Fruit fly (Drosophila melanogaster) whole organism, prepupa: ENCODE measurements around the gene CG18258.

Source experiments
- Blimp-1 ChIP-seq: fragments of 200-800 bp; sonication (Bioruptor generic); optimal IDR thresholded peaks from 3 replicates; lab custom pipeline; 2017; ENCODE audit warnings: missing biosample characterization, missing genetic modification characterization, mild to moderate bottlenecking, moderate library complexity, missing genetic modification reagents
- CG10669 ChIP-seq: fragments of 200-800 bp; sonication (Bioruptor generic); optimal IDR thresholded peaks from 3 replicates; lab custom pipeline; 2018; ENCODE audit warnings: missing biosample characterization, mild to moderate bottlenecking, missing genetic modification characterization, moderate library complexity
- CG11294 ChIP-seq: fragments of 200-800 bp; sonication (Bioruptor generic); IDR thresholded peaks from 2 replicates; pipeline ENCODE4 v1.3.6; 2022; ENCODE audit warnings: missing biosample characterization, missing genetic modification characterization
- CG11902 ChIP-seq: fragments of 200-800 bp; sonication (Bioruptor generic); optimal IDR thresholded peaks from 3 replicates; lab custom pipeline; 2016; ENCODE audit warnings: missing biosample characterization, missing genetic modification characterization
- CG15336 ChIP-seq: fragments of 200-800 bp; sonication (Bioruptor generic); IDR thresholded peaks from 2 replicates; pipeline ENCODE4 v1.3.6; 2022; ENCODE audit warnings: missing biosample characterization, missing genetic modification characterization
- CG3032 ChIP-seq: fragments of 200-800 bp; optimal IDR thresholded peaks from 2 replicates; lab custom pipeline; 2019; ENCODE audit warnings: missing biosample characterization, mild to moderate bottlenecking, missing genetic modification characterization, moderate library complexity
- CG31627 ChIP-seq: fragments of 200-800 bp; sonication (Bioruptor generic); optimal IDR thresholded peaks from 3 replicates; lab custom pipeline; 2016; ENCODE audit warnings: missing biosample characterization, missing genetic modification characterization
- CG32006 ChIP-seq: fragments of 200-800 bp; sonication (Bioruptor generic); optimal IDR thresholded peaks from 3 replicates; lab custom pipeline; 2017; ENCODE audit warnings: missing biosample characterization, mild to moderate bottlenecking, missing genetic modification characterization
- CG34406 ChIP-seq: fragments of 200-800 bp; sonication (Bioruptor generic); optimal IDR thresholded peaks from 3 replicates; lab custom pipeline; 2016; ENCODE audit warnings: missing biosample characterization, missing genetic modification characterization
- CG4318 ChIP-seq: fragments of 200-800 bp; sonication (Bioruptor generic); optimal IDR thresholded peaks from 3 replicates; lab custom pipeline; 2017; ENCODE audit warnings: missing biosample characterization, mild to moderate bottlenecking, missing genetic modification characterization
- CG6163 ChIP-seq: fragments of 200-800 bp; sonication (Bioruptor generic); IDR thresholded peaks from 3 replicates; pipeline ENCODE4 v1.3.6; 2022; ENCODE audit warnings: missing biosample characterization, missing genetic modification characterization
- CG6276 ChIP-seq: fragments of 200-800 bp; sonication (Bioruptor generic); optimal IDR thresholded peaks from 2 replicates; lab custom pipeline; 2017; ENCODE audit warnings: missing biosample characterization, mild to moderate bottlenecking, missing genetic modification characterization
- CG6808 ChIP-seq: fragments of 200-800 bp; sonication (Bioruptor generic); optimal IDR thresholded peaks from 3 replicates; lab custom pipeline; 2017; ENCODE audit warnings: missing biosample characterization, missing genetic modification characterization, mild to moderate bottlenecking, moderate library complexity, missing genetic modification reagents
- CG6854 ChIP-seq: fragments of 200-800 bp; sonication (Bioruptor generic); optimal IDR thresholded peaks from 2 replicates; lab custom pipeline; 2017; ENCODE audit warnings: missing biosample characterization, mild to moderate bottlenecking, missing genetic modification characterization
- CG7368 ChIP-seq: fragments of 200-800 bp; sonication (Bioruptor generic); optimal IDR thresholded peaks from 3 replicates; lab custom pipeline; 2016; ENCODE audit warnings: missing biosample characterization, missing genetic modification characterization
- CG8119 ChIP-seq: fragments of 200-800 bp; sonication (Bioruptor generic); IDR thresholded peaks from 3 replicates; pipeline ENCODE4 v1.3.6; 2022; ENCODE audit warnings: missing biosample characterization, missing genetic modification characterization
- CG8319 ChIP-seq: fragments of 200-800 bp; sonication (Bioruptor generic); optimal IDR thresholded peaks from 3 replicates; lab custom pipeline; 2016; ENCODE audit warnings: missing biosample characterization, missing genetic modification characterization
- Eip75B ChIP-seq: fragments of 200-800 bp; sonication (Bioruptor generic); optimal IDR thresholded peaks from 3 replicates; lab custom pipeline; 2016; ENCODE audit warnings: missing biosample characterization, missing genetic modification characterization
- Eip78C ChIP-seq: fragments of 200-800 bp; sonication (Bioruptor generic); peaks from one replicate; lab custom pipeline; 2016; ENCODE audit warnings: missing biosample characterization, missing genetic modification characterization
- Eip93F ChIP-seq: fragments of 200-800 bp; sonication (Bioruptor generic); optimal IDR thresholded peaks from 2 replicates; lab custom pipeline; 2016; ENCODE audit warnings: missing biosample characterization, mild to moderate bottlenecking, missing genetic modification characterization
- Gug ChIP-seq: fragments of 200-800 bp; sonication (Bioruptor generic); IDR thresholded peaks from 2 replicates; pipeline ENCODE4 v1.3.6; 2022; ENCODE audit warnings: missing biosample characterization, missing genetic modification characterization
- Hr38 ChIP-seq: sonication (Bioruptor generic); optimal IDR thresholded peaks from 2 replicates; lab custom pipeline; 2016; ENCODE audit warnings: missing biosample characterization, missing genetic modification characterization
- Hr39 ChIP-seq: fragments of 200-800 bp; sonication (Bioruptor generic); optimal IDR thresholded peaks from 2 replicates; lab custom pipeline; 2016; ENCODE audit warnings: missing biosample characterization, missing genetic modification characterization
- Hr4 ChIP-seq: fragments of 200-800 bp; sonication (Bioruptor generic); optimal IDR thresholded peaks from 3 replicates; lab custom pipeline; 2016; ENCODE audit warnings: missing biosample characterization, missing genetic modification characterization
- Lpt ChIP-seq: fragments of 200-800 bp; sonication (Bioruptor generic); optimal IDR thresholded peaks from 3 replicates; lab custom pipeline; 2016; ENCODE audit warnings: missing biosample characterization, missing genetic modification characterization
- Met ChIP-seq: fragments of 200-800 bp; sonication (Bioruptor generic); optimal IDR thresholded peaks from 3 replicates; lab custom pipeline; 2016; ENCODE audit warnings: missing biosample characterization, missing genetic modification characterization
- Smox ChIP-seq: fragments of 200-800 bp; sonication (Bioruptor generic); optimal IDR thresholded peaks from 3 replicates; lab custom pipeline; 2016; ENCODE audit warnings: missing biosample characterization, missing genetic modification characterization
- Sox102F ChIP-seq: fragments of 200-800 bp; sonication (Bioruptor generic); optimal IDR thresholded peaks from 2 replicates; lab custom pipeline; 2016; ENCODE audit warnings: missing biosample characterization, mild to moderate bottlenecking, missing genetic modification characterization
- Sox15 ChIP-seq: fragments of 200-800 bp; sonication (Bioruptor generic); optimal IDR thresholded peaks from 3 replicates; lab custom pipeline; 2016; ENCODE audit warnings: missing biosample characterization, missing genetic modification characterization
- acj6 ChIP-seq: fragments of 200-800 bp; sonication (Bioruptor generic); optimal IDR thresholded peaks from 3 replicates; lab custom pipeline; 2016; ENCODE audit warnings: missing biosample characterization, missing genetic modification characterization
- cyc ChIP-seq: fragments of 200-800 bp; sonication (Bioruptor generic); optimal IDR thresholded peaks from 3 replicates; lab custom pipeline; 2016; ENCODE audit warnings: missing biosample characterization, missing genetic modification characterization
- dsx ChIP-seq: fragments of 200-800 bp; optimal IDR thresholded peaks from 3 replicates; lab custom pipeline; 2019; ENCODE audit warnings: missing biosample characterization, mild to moderate bottlenecking, missing genetic modification characterization, moderate library complexity; ENCODE audit not compliant: poor library complexity, severe bottlenecking
- esn ChIP-seq: fragments of 200-800 bp; sonication (Bioruptor generic); optimal IDR thresholded peaks from 2 replicates; lab custom pipeline; 2016; ENCODE audit warnings: missing biosample characterization, mild to moderate bottlenecking, missing genetic modification characterization, moderate library complexity
- fd59A ChIP-seq: fragments of 200-800 bp; sonication (Bioruptor generic); optimal IDR thresholded peaks from 2 replicates; lab custom pipeline; 2017; ENCODE audit warnings: missing biosample characterization, mild to moderate bottlenecking, missing genetic modification characterization, missing genetic modification reagents
- fkh ChIP-seq: fragments of 200-800 bp; sonication (Bioruptor generic); optimal IDR thresholded peaks from 3 replicates; lab custom pipeline; 2017; ENCODE audit warnings: missing biosample characterization, mild to moderate bottlenecking, missing genetic modification characterization, moderate library complexity
- lz ChIP-seq: fragments of 200-800 bp; sonication (Bioruptor generic); optimal IDR thresholded peaks from 3 replicates; lab custom pipeline; 2016; ENCODE audit warnings: missing biosample characterization, missing genetic modification characterization
- net ChIP-seq: fragments of 200-800 bp; sonication (Bioruptor generic); optimal IDR thresholded peaks from 3 replicates; lab custom pipeline; 2016; ENCODE audit warnings: missing biosample characterization, missing genetic modification characterization
- salr ChIP-seq, 2 experiments: fragments of 200-800 bp; sonication (Bioruptor generic); optimal IDR thresholded peaks; 3 replicates each; lab custom pipeline; 2016 to 2018; ENCODE audit warnings: missing biosample characterization in 2 of 2, missing genetic modification characterization in 2 of 2, mild to moderate bottlenecking in 1 of 2
- spab ChIP-seq: fragments of 200-800 bp; sonication (Bioruptor generic); optimal IDR thresholded peaks from 2 replicates; lab custom pipeline; 2017; ENCODE audit warnings: missing biosample characterization, mild to moderate bottlenecking, missing genetic modification characterization, missing genetic modification reagents
- ss ChIP-seq, 2 experiments: fragments of 200-800 bp; sonication (Bioruptor generic); optimal IDR thresholded peaks; 2 replicates in 1 of 2; 3 replicates in 1 of 2; lab custom pipeline; 2017 to 2018; ENCODE audit warnings: mild to moderate bottlenecking in 2 of 2, missing biosample characterization in 2 of 2, missing genetic modification characterization in 2 of 2, moderate library complexity in 1 of 2
- svp ChIP-seq: fragments of 200-800 bp; sonication (Bioruptor generic); peaks from one replicate; lab custom pipeline; 2016; ENCODE audit warnings: missing biosample characterization, missing genetic modification characterization
- topi ChIP-seq: fragments of 200-800 bp; sonication (Bioruptor generic); optimal IDR thresholded peaks from 3 replicates; lab custom pipeline; 2016; ENCODE audit warnings: missing biosample characterization, missing genetic modification characterization
- vri ChIP-seq: fragments of 200-800 bp; sonication (Bioruptor generic); optimal IDR thresholded peaks from 3 replicates; lab custom pipeline; 2016; ENCODE audit warnings: missing biosample characterization, mild to moderate bottlenecking, missing genetic modification characterization

CG18258 gene

dm6 chrX:17212007-17212406 is at the start of gene CG18258:
TSS of gene CG18258 (plus strand) at chrX:17212307.
- TF ChIP-seq fkh (GFP tag; lab: Kevin White, UChicago): no peak

dm6 chrX:17162446-17163013 is 49.6 kb upstream of the CG18258 start:
- TF ChIP-seq CG15336 (no peak), svp (GFP tag; lab: Kevin White, UChicago) (peak; percentile 61), Eip93F (GFP tag; lab: Kevin White, UChicago) (no peak), Met (GFP tag; lab: Kevin White, UChicago) (no peak), Eip75B (no peak), CG10669 (GFP tag; lab: Kevin White, UChicago) (no peak), Gug (GFP tag; lab: Robert Waterston, UW) (no peak), Sox15 (GFP tag; lab: Kevin White, UChicago) (no peak)

dm6 chrX:17167304-17167703 is 44.8 kb upstream of the CG18258 start:
- TF ChIP-seq CG6854 (no peak), dsx (GFP tag; lab: Kevin White, UChicago) (no peak), CG8119 (GFP tag; lab: Robert Waterston, UW) (no peak), ss (GFP tag; optimal IDR thresholded peaks at IDR 0.05; lab: Kevin White, UChicago) (no peak), Blimp-1 (GFP tag; lab: Kevin White, UChicago) (no peak), CG3032 (no peak)
- TF ChIP-seq, all 60 proteins: peak for 0

- peak; percentile 74 for TF ChIP-seq Eip78C (GFP tag; lab: Kevin White, UChicago)
- TF ChIP-seq fd59A (GFP tag; lab: Kevin White, UChicago): no peak
- TF ChIP-seq svp (GFP tag; lab: Kevin White, UChicago): no peak
- peak; percentile 73 for TF ChIP-seq CG6808
- peak; percentile 65 for TF ChIP-seq CG10669 (GFP tag; lab: Kevin White, UChicago)
- peak; percentile 41 for TF ChIP-seq CG6854
- peak; percentile 5 to 51 for TF ChIP-seq salr (GFP tag; optimal IDR thresholded peaks at IDR 0.05; lab: Kevin White, UChicago)
- TF ChIP-seq Eip75B: peak; percentile 34
- TF ChIP-seq lz (GFP tag; lab: Kevin White, UChicago): peak; percentile 27
- no peak for TF ChIP-seq Eip93F (GFP tag; lab: Kevin White, UChicago)
- peak; percentile 84 for TF ChIP-seq CG32006 (GFP tag; lab: Kevin White, UChicago)
- peak; percentile 57 for TF ChIP-seq CG11294 (GFP tag; lab: Robert Waterston, UW)
- peak; percentile 8 for TF ChIP-seq CG8319 (GFP tag; lab: Kevin White, UChicago)
- TF ChIP-seq acj6: peak; percentile 40
- peak; percentile 4 for TF ChIP-seq Blimp-1 (GFP tag; lab: Kevin White, UChicago)
- no peak for TF ChIP-seq cyc
- TF ChIP-seq CG8119 (GFP tag; lab: Robert Waterston, UW): peak; percentile 86
- TF ChIP-seq CG15336: peak; percentile 89
- peak; percentile 18 for TF ChIP-seq vri (GFP tag; lab: Kevin White, UChicago)
- TF ChIP-seq Hr39 (GFP tag; lab: Kevin White, UChicago): no peak
- peak; percentile 16 for TF ChIP-seq CG11902
- peak; percentile 25 for TF ChIP-seq CG7368 (GFP tag; lab: Kevin White, UChicago)
- TF ChIP-seq net (GFP tag; lab: Kevin White, UChicago): peak; percentile 43
- TF ChIP-seq CG4318 (GFP tag; lab: Kevin White, UChicago): peak; percentile 57
- TF ChIP-seq topi (GFP tag; lab: Kevin White, UChicago): no peak
- peak; percentile 84 for TF ChIP-seq CG6276 (GFP tag; lab: Kevin White, UChicago)
- TF ChIP-seq CG31627 (GFP tag; lab: Kevin White, UChicago): no peak
- peak; percentile 52 for TF ChIP-seq esn (GFP tag; lab: Kevin White, UChicago)
- TF ChIP-seq spab (GFP tag; lab: Kevin White, UChicago): peak; percentile 49
- peak; percentile 50 for TF ChIP-seq Hr4 (GFP tag; lab: Kevin White, UChicago)
- TF ChIP-seq CG6163: peak; percentile 79
- TF ChIP-seq Met (GFP tag; lab: Kevin White, UChicago): peak; percentile 37
- TF ChIP-seq Hr38: no peak
- TF ChIP-seq dsx (GFP tag; lab: Kevin White, UChicago): peak; percentile 68
- no peak for TF ChIP-seq Smox (GFP tag; lab: Kevin White, UChicago)
- no peak for TF ChIP-seq fkh (GFP tag; lab: Kevin White, UChicago)
- TF ChIP-seq Sox102F (GFP tag; lab: Kevin White, UChicago): peak; percentile 13
- peak; percentile 18 for TF ChIP-seq Lpt
- peak; percentile 61 for TF ChIP-seq CG34406
Observed at dm6 chrX:17170484-17170944, 41.6 kb upstream of the CG18258 start.
